Fruit fly (Drosophila melanogaster) whole organism, embryonic: ENCODE data around the gene D1.

Source experiments
- Aef1 ChIP-seq: fragments of 200-800 bp; sonication (Bioruptor generic); IDR thresholded peaks from 3 replicates; pipeline ENCODE4 v1.3.6; 2022; ENCODE audit warnings: missing biosample characterization, missing genetic modification characterization
- Awh ChIP-seq: fragments of 200-800 bp; sonication (Bioruptor generic); IDR thresholded peaks from 2 replicates; pipeline ENCODE4, ENCODE4 v1.3.6; 2022; ENCODE audit warnings: missing biosample characterization, missing genetic modification characterization
- CG10147 ChIP-seq: fragments of 200-800 bp; sonication (Bioruptor generic); optimal IDR thresholded peaks from 2 replicates; lab custom pipeline; 2019; ENCODE audit warnings: missing biosample characterization, mild to moderate bottlenecking, missing genetic modification characterization, moderate library complexity
- CG10209 ChIP-seq: fragments of 200-800 bp; sonication (Bioruptor generic); optimal IDR thresholded peaks from 3 replicates; lab custom pipeline; 2017; ENCODE audit warnings: missing biosample characterization, mild to moderate bottlenecking, missing genetic modification characterization, missing genetic modification reagents
- CG10321 ChIP-seq: fragments of 200-800 bp; sonication (Bioruptor generic); IDR thresholded peaks from 2 replicates; pipeline ENCODE4 v1.3.6; 2022; ENCODE audit warnings: missing biosample characterization, missing genetic modification characterization
- CG10565 ChIP-seq: fragments of 200-800 bp; sonication (Bioruptor generic); optimal IDR thresholded peaks from 3 replicates; lab custom pipeline; 2016; ENCODE audit warnings: missing biosample characterization, mild to moderate bottlenecking, missing genetic modification characterization
- CG13296 ChIP-seq: fragments of 200-800 bp; sonication (Bioruptor generic); optimal IDR thresholded peaks from 3 replicates; lab custom pipeline; 2018; ENCODE audit warnings: missing biosample characterization, mild to moderate bottlenecking, missing genetic modification characterization
- CG14014 ChIP-seq: fragments of 200-800 bp; sonication (Bioruptor generic); IDR thresholded peaks from 2 replicates; pipeline ENCODE4 v1.3.6; 2022; ENCODE audit warnings: missing biosample characterization, missing genetic modification characterization
- CG14860 ChIP-seq: fragments of 200-800 bp; sonication (Bioruptor generic); IDR thresholded peaks from 3 replicates; pipeline ENCODE4 v1.3.6; 2022; ENCODE audit warnings: missing biosample characterization, missing genetic modification characterization; ENCODE audit not compliant: partially characterized antibody
- CG15696 ChIP-seq: fragments of 200-800 bp; sonication (Bioruptor generic); optimal IDR thresholded peaks from 2 replicates; lab custom pipeline; 2019; ENCODE audit warnings: missing biosample characterization, mild to moderate bottlenecking, missing genetic modification characterization, moderate library complexity
- CG2116 ChIP-seq: fragments of 200-800 bp; sonication (Bioruptor generic); optimal IDR thresholded peaks from 3 replicates; lab custom pipeline; 2018; ENCODE audit warnings: missing biosample characterization, mild to moderate bottlenecking, missing genetic modification characterization
- CG32532 ChIP-seq: fragments of 200-800 bp; sonication (Bioruptor generic); IDR thresholded peaks from 2 replicates; pipeline ENCODE4 v1.3.6; 2022; ENCODE audit warnings: missing biosample characterization, missing genetic modification characterization
- CG4730 ChIP-seq: fragments of 200-800 bp; sonication (Bioruptor generic); IDR thresholded peaks from 2 replicates; pipeline ENCODE4 v1.3.6; 2022; ENCODE audit warnings: missing biosample characterization, missing genetic modification characterization
- CG5953 ChIP-seq: fragments of 200-800 bp; sonication (Bioruptor generic); IDR thresholded peaks from 2 replicates; pipeline ENCODE4 v1.3.6; 2022; ENCODE audit warnings: missing biosample characterization, missing genetic modification characterization
- CG7556 ChIP-seq: fragments of 200-800 bp; sonication (Bioruptor generic); optimal IDR thresholded peaks from 2 replicates; lab custom pipeline; 2017; ENCODE audit warnings: missing biosample characterization, mild to moderate bottlenecking, missing genetic modification characterization
- CG9215 ChIP-seq: fragments of 200-800 bp; sonication (Bioruptor generic); IDR thresholded peaks from 2 replicates; pipeline ENCODE4 v1.3.6; 2022; ENCODE audit warnings: missing biosample characterization, missing genetic modification characterization
- CG9727 ChIP-seq: fragments of 200-800 bp; sonication (Bioruptor generic); optimal IDR thresholded peaks from 3 replicates; lab custom pipeline; 2017; ENCODE audit warnings: missing biosample characterization, mild to moderate bottlenecking, missing genetic modification characterization
- Dll ChIP-seq: fragments of 200-800 bp; sonication (Bioruptor generic); IDR thresholded peaks from 4 replicates; pipeline ENCODE4 v1.3.6; 2022; ENCODE audit warnings: missing biosample characterization, missing genetic modification characterization; ENCODE audit not compliant: partially characterized antibody
- HLH3B ChIP-seq: fragments of 200-800 bp; sonication (Bioruptor generic); IDR thresholded peaks from 2 replicates; pipeline ENCODE4 v1.3.6; 2022; ENCODE audit warnings: missing biosample characterization, missing genetic modification characterization
- Hr51 ChIP-seq, 2 experiments: fragments of 200-800 bp; sonication (Bioruptor generic); optimal IDR thresholded peaks; 2 replicates in 1 of 2; 3 replicates in 1 of 2; lab custom pipeline; 2016 to 2018; ENCODE audit warnings: missing biosample characterization in 2 of 2, missing genetic modification characterization in 2 of 2, mild to moderate bottlenecking in 1 of 2, moderate library complexity in 1 of 2
- Lim3 ChIP-seq: fragments of 200-800 bp; sonication (Bioruptor generic); IDR thresholded peaks from 2 replicates; pipeline ENCODE4 v1.3.6; 2022; ENCODE audit warnings: missing biosample characterization, missing genetic modification characterization
- NfI ChIP-seq: fragments of 200-800 bp; sonication (Bioruptor generic); optimal IDR thresholded peaks from 3 replicates; lab custom pipeline; 2018; ENCODE audit warnings: missing biosample characterization, mild to moderate bottlenecking, missing genetic modification characterization, moderate library complexity
- Ptx1 ChIP-seq: fragments of 200-800 bp; sonication (Bioruptor generic); IDR thresholded peaks from 2 replicates; pipeline ENCODE4 v1.3.6; 2022; ENCODE audit warnings: missing biosample characterization, missing genetic modification characterization
- Six4 ChIP-seq: fragments of 200-800 bp; sonication (Bioruptor generic); optimal IDR thresholded peaks from 2 replicates; lab custom pipeline; 2016; ENCODE audit warnings: missing biosample characterization, missing genetic modification characterization
- Sry-δ ChIP-seq: fragments of 200-800 bp; sonication (Bioruptor generic); optimal IDR thresholded peaks from 2 replicates; lab custom pipeline; 2016; ENCODE audit warnings: missing biosample characterization, missing genetic modification characterization
- Stat92E ChIP-seq, 3 experiments: fragments of >200 bp in 2 of 3; fragments of 200-800 bp in 1 of 3; sonication (Bioruptor generic) in 1 of 3; optimal IDR thresholded peaks; 2 replicates each; lab custom pipeline; 2017 to 2019; ENCODE audit warnings: missing biosample characterization in 3 of 3, missing genetic modification characterization in 3 of 3, mild to moderate bottlenecking in 1 of 3, moderate library complexity in 1 of 3
- Usf ChIP-seq: fragments of 200-800 bp; sonication (Bioruptor generic); optimal IDR thresholded peaks from 2 replicates; lab custom pipeline; 2017; ENCODE audit warnings: missing genotype, missing biosample characterization, missing genetic modification characterization
- ase ChIP-seq: fragments of 200-800 bp; sonication (Bioruptor generic); IDR thresholded peaks from 3 replicates; pipeline ENCODE4 v1.3.6; 2022; ENCODE audit warnings: missing biosample characterization, missing genetic modification characterization
- chif ChIP-seq, 2 experiments: fragments of 200-800 bp; sonication (Bioruptor generic); optimal IDR thresholded peaks; 3 replicates each; lab custom pipeline; 2016; ENCODE audit warnings: missing biosample characterization in 2 of 2, missing genetic modification characterization in 2 of 2
- chm ChIP-seq: fragments of 200-800 bp; sonication (Bioruptor generic); IDR thresholded peaks from 2 replicates; pipeline ENCODE4 v1.3.6; 2022; ENCODE audit warnings: missing biosample characterization, missing genetic modification characterization
- dimm ChIP-seq: fragments of 200-800 bp; sonication (Bioruptor generic); IDR thresholded peaks from 2 replicates; pipeline ENCODE4 v1.3.6; 2022; ENCODE audit warnings: missing biosample characterization, missing genetic modification characterization
- dmrt11E ChIP-seq: fragments of 200-800 bp; sonication (Bioruptor generic); optimal IDR thresholded peaks from 3 replicates; lab custom pipeline; 2018; ENCODE audit warnings: missing biosample characterization, mild to moderate bottlenecking, missing genetic modification characterization, moderate library complexity
- dpn ChIP-seq, 2 experiments: fragments of 200-800 bp; sonication (Bioruptor generic); optimal IDR thresholded peaks; 3 replicates each; lab custom pipeline; 2016; ENCODE audit warnings: missing biosample characterization in 2 of 2, missing genetic modification characterization in 2 of 2
- emc ChIP-seq: fragments of 200-800 bp; sonication (Bioruptor generic); optimal IDR thresholded peaks from 2 replicates; lab custom pipeline; 2016; ENCODE audit warnings: missing biosample characterization, missing genetic modification characterization
- ewg ChIP-seq: fragments of 200-800 bp; sonication (Bioruptor generic); optimal IDR thresholded peaks from 3 replicates; lab custom pipeline; 2017; ENCODE audit warnings: mild to moderate bottlenecking, missing biosample characterization, missing genetic modification reagents, missing genetic modification characterization
- eyg ChIP-seq: fragments of 200-800 bp; sonication (Bioruptor generic); optimal IDR thresholded peaks from 3 replicates; lab custom pipeline; 2016; ENCODE audit warnings: missing biosample characterization, missing genetic modification characterization
- fd3F ChIP-seq: fragments of 200-800 bp; sonication (Bioruptor generic); optimal IDR thresholded peaks from 2 replicates; lab custom pipeline; 2018; ENCODE audit warnings: missing biosample characterization, mild to moderate bottlenecking, missing genetic modification characterization, moderate library complexity
- gt ChIP-seq: fragments of 200-800 bp; sonication (Bioruptor generic); IDR thresholded peaks from 2 replicates; pipeline ENCODE4 v1.3.6; 2022; ENCODE audit warnings: missing biosample characterization, missing genetic modification characterization
- inv ChIP-seq: fragments of 200-800 bp; sonication (Bioruptor generic); IDR thresholded peaks from 2 replicates; pipeline ENCODE4 v1.3.6; 2022; ENCODE audit warnings: missing biosample characterization, missing genetic modification characterization; ENCODE audit not compliant: partially characterized antibody
- kni ChIP-seq: fragments of 200-800 bp; sonication (Bioruptor generic); optimal IDR thresholded peaks from 3 replicates; lab custom pipeline; 2017; ENCODE audit warnings: mild to moderate bottlenecking, missing biosample characterization, missing genetic modification reagents, missing genetic modification characterization
- mld ChIP-seq: fragments of 200-800 bp; sonication (Bioruptor generic); IDR thresholded peaks from 3 replicates; pipeline ENCODE4 v1.3.6; 2022; ENCODE audit warnings: missing biosample characterization, missing genetic modification characterization; ENCODE audit not compliant: partially characterized antibody
- otp ChIP-seq: fragments of 200-800 bp; sonication (Bioruptor generic); IDR thresholded peaks from 3 replicates; pipeline ENCODE4, ENCODE4 v1.3.6; 2022; ENCODE audit warnings: missing biosample characterization, missing genetic modification characterization
- pros ChIP-seq: fragments of 200-800 bp; sonication (Bioruptor generic); optimal IDR thresholded peaks from 3 replicates; lab custom pipeline; 2019; ENCODE audit warnings: missing biosample characterization, mild to moderate bottlenecking, missing genetic modification characterization, moderate library complexity
- pum ChIP-seq: fragments of 200-800 bp; sonication (Bioruptor generic); optimal IDR thresholded peaks from 2 replicates; lab custom pipeline; 2016; ENCODE audit warnings: missing biosample characterization, missing genetic modification characterization
- scrt ChIP-seq: fragments of 200-800 bp; sonication (Bioruptor generic); optimal IDR thresholded peaks from 2 replicates; lab custom pipeline; 2018; ENCODE audit warnings: missing biosample characterization, mild to moderate bottlenecking, missing genetic modification characterization, moderate library complexity
- sim ChIP-seq: fragments of 200-800 bp; sonication (Bioruptor generic); IDR thresholded peaks from 2 replicates; pipeline ENCODE4 v1.3.6; 2022; ENCODE audit warnings: missing biosample characterization, missing genetic modification characterization
- sima ChIP-seq: fragments of 200-800 bp; sonication (Bioruptor generic); optimal IDR thresholded peaks from 2 replicates; lab custom pipeline; 2016; ENCODE audit warnings: missing biosample characterization, missing genetic modification characterization
- tup ChIP-seq: fragments of 200-800 bp; sonication (Bioruptor generic); optimal IDR thresholded peaks from 2 replicates; lab custom pipeline; 2016; ENCODE audit warnings: missing biosample characterization, mild to moderate bottlenecking, missing genetic modification characterization, moderate library complexity

The D1 gene

DNA sequence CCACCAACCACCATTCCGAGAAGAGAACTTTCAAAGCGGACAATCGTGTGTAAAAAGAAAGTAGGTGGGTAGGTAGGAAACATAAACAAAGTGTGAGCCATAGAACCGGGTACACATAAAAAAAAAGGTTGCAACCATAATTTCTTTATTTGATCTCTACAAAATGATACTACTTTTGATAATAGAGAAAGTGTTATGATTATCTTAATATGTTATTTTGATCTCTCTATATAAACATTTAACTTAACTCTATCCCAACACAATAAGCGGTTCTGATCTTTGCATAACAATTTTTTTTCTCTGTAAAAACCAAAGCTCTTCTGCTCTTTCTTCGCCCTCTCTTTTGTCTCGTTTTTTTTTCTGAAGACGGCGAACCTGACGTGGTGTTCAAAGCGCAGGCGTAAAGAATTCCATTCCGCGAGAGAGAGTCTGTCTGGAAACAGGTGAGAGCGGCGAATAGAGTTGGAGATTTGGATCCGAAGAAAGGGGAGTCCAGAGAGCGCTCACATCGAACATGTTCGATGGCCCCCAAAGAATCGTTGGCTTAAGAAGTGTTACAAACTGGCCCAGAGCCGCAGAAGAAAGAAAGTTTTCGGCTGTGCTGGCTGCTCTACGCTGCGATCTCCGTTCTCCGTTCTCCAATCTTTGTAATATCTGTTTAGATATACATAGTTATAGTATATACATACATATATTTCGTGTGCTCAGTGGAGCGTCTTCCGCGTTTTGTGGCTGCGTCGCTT lies 6.6 kb upstream of the D1 start (continued):
- TF ChIP-seq fd3F (GFP tag; lab: Kevin White, UChicago) (no peak), HLH3B (peak; percentile 65; the same call in 1 of the 2 replicates), Dll (GFP tag; lab: Robert Waterston, UW) (no peak), Sry-δ (GFP tag; lab: Kevin White, UChicago) (no peak), CG5953 (GFP tag; lab: Robert Waterston, UW) (peak; percentile 7; the same call in 1 of the 2 replicates), NfI (GFP tag; lab: Kevin White, UChicago) (peak; percentile 36), dpn (GFP tag; optimal IDR thresholded peaks at IDR 0.05; lab: Kevin White, UChicago) (peak in 1 of 2 experiments; percentile 53), eyg (GFP tag; lab: Kevin White, UChicago) (peak; percentile 37), Stat92E (GFP tag; optimal IDR thresholded peaks at IDR 0.05; lab: Kevin White, UChicago) (peak in 1 of 3 experiments; percentile 87), pros (GFP tag; lab: Kevin White, UChicago) (peak; percentile 93), CG4730 (GFP tag; lab: Robert Waterston, UW) (peak; percentile 46; the same call in 1 of the 2 replicates), Aef1 (GFP tag; lab: Robert Waterston, UW) (no peak; the same call in 2 of the 3 replicates), ewg (GFP tag; lab: Kevin White, UChicago) (peak; percentile 42), Six4 (GFP tag; lab: Kevin White, UChicago) (peak; percentile 57), CG13296 (GFP tag; lab: Kevin White, UChicago) (no peak), CG14014 (GFP tag; lab: Robert Waterston, UW) (no peak), sim (GFP tag; lab: Robert Waterston, UW) (no peak), ase (GFP tag; lab: Robert Waterston, UW) (peak; percentile 6; the same call in 1 of the 3 replicates), chif (GFP tag; optimal IDR thresholded peaks at IDR 0.05; lab: Kevin White, UChicago) (peak; percentile 50 to 67), inv (GFP tag; lab: Robert Waterston, UW) (no peak), Hr51 (GFP tag; optimal IDR thresholded peaks at IDR 0.05; lab: Kevin White, UChicago) (peak in 1 of 2 experiments; percentile 2), CG15696 (peak; percentile 13), CG14860 (GFP tag; lab: Robert Waterston, UW) (no peak), CG2116 (GFP tag; lab: Kevin White, UChicago) (no peak), scrt (no peak), emc (GFP tag; lab: Kevin White, UChicago) (no peak), Lim3 (no peak), chm (peak; percentile 65; the same call in 1 of the 2 replicates), Awh (GFP tag; lab: Robert Waterston, UW) (peak; percentile 41; the same call in 1 of the 2 replicates), pum (GFP tag; lab: Kevin White, UChicago) (peak; percentile 30), sima (no peak), Usf (peak; percentile 22), CG7556 (GFP tag; lab: Kevin White, UChicago) (peak; percentile 62), gt (GFP tag; lab: Robert Waterston, UW) (no peak), Ptx1 (GFP tag; lab: Robert Waterston, UW) (peak; percentile 46), CG10565 (GFP tag; lab: Kevin White, UChicago) (no peak), CG10147 (GFP tag; lab: Kevin White, UChicago) (no peak), CG9727 (GFP tag; lab: Kevin White, UChicago) (peak; percentile 59), dmrt11E (tag; lab: Kevin White, UChicago) (peak; percentile 68), CG10321 (GFP tag; lab: Robert Waterston, UW) (no peak), CG9215 (GFP tag; lab: Robert Waterston, UW) (no peak), mld (GFP tag; lab: Robert Waterston, UW) (no peak), otp (GFP tag; lab: Robert Waterston, UW) (no peak), kni (GFP tag; lab: Kevin White, UChicago) (peak; percentile 86), dimm (no peak), tup (GFP tag; lab: Kevin White, UChicago) (no peak), CG32532 (GFP tag; lab: Robert Waterston, UW) (no peak), CG10209 (GFP tag; lab: Kevin White, UChicago) (peak; percentile 43)
